Fruit fly (Drosophila melanogaster): Measurements from ENCODE around the gene CG46339.

The CG46339 gene

dm6 chr3R:26953478-26953874 is 37.9 kb downstream of the CG46339 start (continued):
- TF ChIP-seq CG14965 (GFP tag; optimal IDR thresholded peaks at IDR 0.05; ENCODE audit: borderline replicate concordance) (no peak), Dp (GFP tag; optimal IDR thresholded peaks at IDR 0.05) (no peak), CG15514 (GFP tag; optimal IDR thresholded peaks at IDR 0.05) (no peak), hb (GFP tag; IDR thresholded peaks at IDR 0.05; ENCODE audit: partially characterized antibody) (no peak), Dad (GFP tag; optimal IDR thresholded peaks at IDR 0.05) (no peak), CG11398 (GFP tag; optimal IDR thresholded peaks at IDR 0.05) (no peak), Lhr (GFP tag; optimal IDR thresholded peaks at IDR 0.05) (no peak), trem (tag; optimal IDR thresholded peaks at IDR 0.05) (no peak), CG17568 (GFP tag; optimal IDR thresholded peaks at IDR 0.05) (no peak), row (GFP tag; IDR thresholded peaks at IDR 0.05) (no peak), Spps (tag; optimal IDR thresholded peaks at IDR 0.05) (no peak), CG12155 (GFP tag; optimal IDR thresholded peaks at IDR 0.05) (no peak), Fer1 (GFP tag; optimal IDR thresholded peaks at IDR 0.05) (no peak), Vsx1 (GFP tag; optimal IDR thresholded peaks at IDR 0.05) (no peak), CG6813 (GFP tag; optimal IDR thresholded peaks at IDR 0.05) (no peak), CG11560 (tag; IDR thresholded peaks at IDR 0.05) (no peak), dysf (GFP tag; IDR thresholded peaks at IDR 0.05) (no peak), Ets65A (GFP tag) (peak; percentile 94), ems (GFP tag; optimal IDR thresholded peaks at IDR 0.05) (no peak), CG18619 (GFP tag; optimal IDR thresholded peaks at IDR 0.05) (no peak), CG15479 (GFP tag; optimal IDR thresholded peaks at IDR 0.05) (no peak), Fer2 (tag; optimal IDR thresholded peaks at IDR 0.05) (no peak), CG1603 (tag; optimal IDR thresholded peaks at IDR 0.05) (peak; percentile 48), Sry-β (GFP tag; optimal IDR thresholded peaks at IDR 0.05) (no peak), Gug (GFP tag; IDR thresholded peaks at IDR 0.05) (no peak), zen (tag; optimal IDR thresholded peaks at IDR 0.05) (no peak), CG31365 (tag; optimal IDR thresholded peaks at IDR 0.05) (no peak), gfzf (GFP tag; optimal IDR thresholded peaks at IDR 0.05) (no peak), Lpt (GFP tag; optimal IDR thresholded peaks at IDR 0.05) (no peak), zfh1 (GFP tag; IDR thresholded peaks at IDR 0.05) (no peak), CG4360 (GFP tag; IDR thresholded peaks at IDR 0.05) (no peak), CG6175 (GFP tag; IDR thresholded peaks at IDR 0.05) (no peak), CG10366 (GFP tag; IDR thresholded peaks at IDR 0.05) (peak; percentile 48), bowl (GFP tag; IDR thresholded peaks at IDR 0.05) (no peak), CG7987 (GFP tag; optimal IDR thresholded peaks at IDR 0.05) (no peak), vfl (GFP tag; optimal IDR thresholded peaks at IDR 0.05) (no peak), CG15011 (GFP tag; optimal IDR thresholded peaks at IDR 0.05) (no peak), exex (tag; optimal IDR thresholded peaks at IDR 0.05) (no peak), CG13123 (GFP tag; optimal IDR thresholded peaks at IDR 0.05) (no peak), ewg (GFP tag; optimal IDR thresholded peaks at IDR 0.05) (no peak), gsb-n (tag; optimal IDR thresholded peaks at IDR 0.05) (no peak), tio (GFP tag; optimal IDR thresholded peaks at IDR 0.05) (peak; percentile 20), CG11456 (GFP tag; IDR thresholded peaks at IDR 0.05) (no peak), sqz (GFP tag; optimal IDR thresholded peaks at IDR 0.05) (no peak), CG12659 (GFP tag; optimal IDR thresholded peaks at IDR 0.05) (no peak), CG8944 (GFP tag; optimal IDR thresholded peaks at IDR 0.05) (no peak), CG13624 (GFP tag; optimal IDR thresholded peaks at IDR 0.05) (peak; percentile 43), Elba2 (GFP tag; optimal IDR thresholded peaks at IDR 0.05) (no peak), CG17802 (tag; optimal IDR thresholded peaks at IDR 0.05) (no peak), Hr51 (GFP tag; optimal IDR thresholded peaks at IDR 0.05) (peak in 1 of 2 experiments; percentile 39), bbx (GFP tag; IDR thresholded peaks at IDR 0.05; ENCODE audit: partially characterized antibody) (no peak)
